Worm (Caenorhabditis elegans): ENCODE measurements around the gene fbxa-51.

- TF ChIP-seq mab-5 (tag; optimal IDR thresholded peaks at IDR 0.05) (no peak), elt-3 (tag; optimal IDR thresholded peaks at IDR 0.05) (no peak), nhr-237 (tag; optimal IDR thresholded peaks at IDR 0.05) (no peak)
These were observed 42.4 kb downstream of the fbxa-51 start for ce11 chrIII:1004464-1004863.
